Worm (Caenorhabditis elegans) whole organism, young adult: ENCODE data around the gene clec-156.

Experiments
- B0019.2 ChIP-seq: fragments of 200-800 bp; sonication (Bioruptor generic); conservative IDR thresholded peaks from 2 replicates; pipeline ENCODE4 v1.3.6; 2022; ENCODE audit warnings: missing genetic modification reagents, missing genetic modification characterization, missing compliant biosample characterization
- C06A6.2 ChIP-seq: fragments of 200-800 bp; sonication (Bioruptor generic); conservative IDR thresholded peaks from 2 replicates; pipeline ENCODE4 v1.3.6; 2022; ENCODE audit warnings: missing genetic modification characterization, missing compliant biosample characterization
- C17E4.6 ChIP-seq: fragments of 200-800 bp; sonication (Bioruptor generic); IDR thresholded peaks from 2 replicates; pipeline ENCODE4 v1.3.6; 2022; ENCODE audit warnings: missing genetic modification reagents, missing genetic modification characterization, missing compliant biosample characterization
- F23B12.7 ChIP-seq: sonication (generic microtip); optimal IDR thresholded peaks from 2 replicates; lab custom pipeline; 2017; ENCODE audit warnings: missing genetic modification characterization, mild to moderate bottlenecking, missing compliant biosample characterization, antibody characterized with exemption, moderate library complexity; ENCODE audit not compliant: insufficient read depth
- F33H1.4 ChIP-seq: fragments of 200-800 bp; sonication (Bioruptor generic); IDR thresholded peaks from 2 replicates; pipeline ENCODE4 v1.3.6; 2022; ENCODE audit warnings: missing genetic modification reagents, missing genetic modification characterization, missing compliant biosample characterization
- F37B4.10 ChIP-seq: fragments of 200-800 bp; sonication (Bioruptor generic); IDR thresholded peaks from 2 replicates; pipeline ENCODE4 v1.3.6; 2022; ENCODE audit warnings: missing genetic modification characterization, missing compliant biosample characterization
- F55B11.4 ChIP-seq: sonication (generic microtip); optimal IDR thresholded peaks from 2 replicates; lab custom pipeline; 2016; ENCODE audit warnings: missing compliant biosample characterization, missing genetic modification characterization, borderline replicate concordance; ENCODE audit not compliant: insufficient read depth
- F57C9.4 ChIP-seq: sonication (generic microtip); optimal IDR thresholded peaks from 2 replicates; lab custom pipeline; 2017; ENCODE audit warnings: mild to moderate bottlenecking, missing genetic modification characterization, missing compliant biosample characterization
- T26A5.8 ChIP-seq: sonication (generic microtip); optimal IDR thresholded peaks from 2 replicates; lab custom pipeline; 2016; ENCODE audit warnings: missing genetic modification characterization, missing compliant biosample characterization
- Y53F4B.3 ChIP-seq: fragments of 200-800 bp; sonication (Bioruptor generic); IDR thresholded peaks from 2 replicates; pipeline ENCODE4 v1.3.6; 2022; ENCODE audit warnings: missing genetic modification reagents, missing genetic modification characterization, missing compliant biosample characterization
- Y67H2A.10 ChIP-seq: fragments of 200-800 bp; sonication (Bioruptor generic); conservative IDR thresholded peaks from 2 replicates; pipeline ENCODE4 v1.3.6; 2022; ENCODE audit warnings: missing genetic modification reagents, missing genetic modification characterization, missing compliant biosample characterization
- Y95B8A.8 ChIP-seq: fragments of 200-800 bp; sonication (Bioruptor generic); IDR thresholded peaks from 2 replicates; pipeline ENCODE4 v1.3.6; 2022; ENCODE audit warnings: missing genetic modification reagents, missing genetic modification characterization, missing compliant biosample characterization
- akir-1 ChIP-seq: fragments of 200-800 bp; sonication (Bioruptor generic); optimal IDR thresholded peaks from 2 replicates; lab custom pipeline; 2018; ENCODE audit warnings: mild to moderate bottlenecking, missing genetic modification characterization, moderate library complexity, missing compliant biosample characterization
- ama-1 ChIP-seq, 3 experiments: fragments of 150-350 bp in 1 of 3; sonication (generic microtip) in 2 of 3; optimal IDR thresholded peaks; 2 replicates each; lab custom pipeline; 2014 to 2018; ENCODE audit warnings: missing biosample characterization in 2 of 3, missing genetic modification characterization in 2 of 3, missing genetic modification reagents in 2 of 3
- aptf-2 ChIP-seq: fragments of 200-800 bp; sonication (Bioruptor generic); conservative IDR thresholded peaks from 2 replicates; pipeline ENCODE4 v1.3.6; 2022; ENCODE audit warnings: missing genetic modification reagents, missing genetic modification characterization, missing compliant biosample characterization
- aptf-3 ChIP-seq: fragments of 200-800 bp; sonication (Bioruptor generic); IDR thresholded peaks from 2 replicates; pipeline ENCODE4 v1.3.6; 2022; ENCODE audit warnings: missing genetic modification characterization, missing compliant biosample characterization
- atf-7 ChIP-seq: sonication (generic microtip); optimal IDR thresholded peaks from 2 replicates; lab custom pipeline; 2017; ENCODE audit warnings: mild to moderate bottlenecking, missing genetic modification characterization, missing compliant biosample characterization
- cebp-1 ChIP-seq, 2 experiments: fragments of 200-800 bp in 1 of 2; sonication (Bioruptor generic) in 1 of 2; sonication (generic microtip) in 1 of 2; IDR thresholded peaks in 1 of 2; optimal IDR thresholded peaks in 1 of 2; 2 replicates each; pipeline versions ENCODE4 v1.3.6 to Lab custom; 2017 to 2022; ENCODE audit warnings: missing compliant biosample characterization in 2 of 2, missing genetic modification characterization in 2 of 2, mild to moderate bottlenecking in 1 of 2, missing genetic modification reagents in 1 of 2, moderate library complexity in 1 of 2
- cebp-2 ChIP-seq: fragments of 200-800 bp; sonication (Bioruptor generic); IDR thresholded peaks from 2 replicates; pipeline ENCODE4 v1.3.6; 2022; ENCODE audit warnings: missing genetic modification characterization, missing compliant biosample characterization
- ceh-27 ChIP-seq: fragments of 200-800 bp; sonication (Bioruptor generic); optimal IDR thresholded peaks from 2 replicates; lab custom pipeline; 2018; ENCODE audit warnings: mild to moderate bottlenecking, missing genetic modification characterization, moderate library complexity, missing compliant biosample characterization
- ceh-58 ChIP-seq: fragments of 200-800 bp; sonication (Bioruptor generic); IDR thresholded peaks from 2 replicates; pipeline ENCODE4 v1.3.6; 2022; ENCODE audit warnings: missing genetic modification characterization, missing compliant biosample characterization
- ceh-79 ChIP-seq: sonication (generic microtip); optimal IDR thresholded peaks from 2 replicates; lab custom pipeline; 2017; ENCODE audit warnings: mild to moderate bottlenecking, missing genetic modification characterization, missing compliant biosample characterization
- dpl-1 ChIP-seq: fragments of 150-350 bp; optimal IDR thresholded peaks from 2 replicates; lab custom pipeline; 2014; ENCODE audit warnings: missing biosample characterization, missing genetic modification reagents, missing genetic modification characterization
- efl-1 ChIP-seq: fragments of 150-350 bp; optimal IDR thresholded peaks from 2 replicates; lab custom pipeline; 2014; ENCODE audit warnings: missing biosample characterization, missing genetic modification reagents, missing genetic modification characterization
- egl-18 ChIP-seq: fragments of 200-800 bp; sonication (Bioruptor generic); IDR thresholded peaks from 2 replicates; pipeline ENCODE4 v1.3.6; 2022; ENCODE audit warnings: missing genetic modification reagents, missing genetic modification characterization, missing compliant biosample characterization
- egrh-3 ChIP-seq: fragments of 200-800 bp; sonication (Bioruptor generic); IDR thresholded peaks from 2 replicates; pipeline ENCODE4 v1.3.6; 2022; ENCODE audit warnings: missing genetic modification reagents, missing genetic modification characterization, missing compliant biosample characterization
- hrde-1 ChIP-seq: sonication (generic microtip); optimal IDR thresholded peaks from 2 replicates; lab custom pipeline; 2016; ENCODE audit warnings: missing genetic modification characterization, mild to moderate bottlenecking, missing compliant biosample characterization, moderate library complexity, missing genotype, missing genetic modification reagents, borderline replicate concordance
- lin-26 ChIP-seq: fragments of 200-800 bp; sonication (Bioruptor generic); IDR thresholded peaks from 2 replicates; pipeline ENCODE4 v1.3.6; 2022; ENCODE audit warnings: missing genetic modification reagents, missing genetic modification characterization, missing compliant biosample characterization
- lin-40 ChIP-seq: sonication (generic microtip); optimal IDR thresholded peaks from 2 replicates; lab custom pipeline; 2016; ENCODE audit warnings: missing genetic modification characterization, mild to moderate bottlenecking, missing compliant biosample characterization, missing genotype, missing genetic modification reagents
- lsl-1 ChIP-seq: fragments of 200-800 bp; sonication (Bioruptor generic); optimal IDR thresholded peaks from 2 replicates; lab custom pipeline; 2018; ENCODE audit warnings: mild to moderate bottlenecking, missing genetic modification characterization, moderate library complexity, missing compliant biosample characterization
- lsy-27 ChIP-seq: sonication (generic microtip); optimal IDR thresholded peaks from 2 replicates; lab custom pipeline; 2017; ENCODE audit warnings: missing genetic modification characterization, mild to moderate bottlenecking, missing compliant biosample characterization, antibody characterized with exemption, missing genotype, borderline replicate concordance; ENCODE audit not compliant: insufficient read depth
- madf-10 ChIP-seq: sonication (generic microtip); optimal IDR thresholded peaks from 2 replicates; lab custom pipeline; 2016; ENCODE audit warnings: mild to moderate bottlenecking, missing genetic modification characterization, missing compliant biosample characterization
- mes-4 ChIP-seq: sonication (generic microtip); optimal IDR thresholded peaks from 2 replicates; lab custom pipeline; 2016; ENCODE audit warnings: missing genotype, missing genetic modification characterization, missing compliant biosample characterization
- mxl-1 ChIP-seq: sonication (generic microtip); optimal IDR thresholded peaks from 2 replicates; lab custom pipeline; 2016; ENCODE audit warnings: missing genetic modification characterization, missing compliant biosample characterization
- nfya-2 ChIP-seq: fragments of 200-800 bp; sonication (Bioruptor generic); IDR thresholded peaks from 2 replicates; pipeline ENCODE4 v1.3.6; 2022; ENCODE audit warnings: missing genetic modification reagents, missing genetic modification characterization, missing compliant biosample characterization
- nhr-120 ChIP-seq: fragments of 200-800 bp; sonication (Bioruptor generic); IDR thresholded peaks from 2 replicates; pipeline ENCODE4 v1.3.6; 2022; ENCODE audit warnings: missing genetic modification characterization, missing compliant biosample characterization
- nhr-179 ChIP-seq: sonication (generic microtip); optimal IDR thresholded peaks from 2 replicates; lab custom pipeline; 2016; ENCODE audit warnings: mild to moderate bottlenecking, missing genetic modification characterization, missing compliant biosample characterization
- nhr-27 ChIP-seq: fragments of 200-800 bp; sonication (Bioruptor generic); optimal IDR thresholded peaks from 2 replicates; lab custom pipeline; 2018; ENCODE audit warnings: mild to moderate bottlenecking, missing genetic modification characterization, moderate library complexity, missing compliant biosample characterization
- rec-8 ChIP-seq, 2 experiments: sonication (generic microtip); optimal IDR thresholded peaks; 2 replicates each; lab custom pipeline; 2016; ENCODE audit warnings: mild to moderate bottlenecking in 2 of 2, missing genetic modification characterization in 2 of 2, missing genetic modification reagents in 2 of 2, missing genotype in 2 of 2, missing biosample characterization in 1 of 2, missing compliant biosample characterization in 1 of 2, moderate library complexity in 1 of 2
- sdz-38 ChIP-seq: sonication (generic microtip); optimal IDR thresholded peaks from 2 replicates; lab custom pipeline; 2016; ENCODE audit warnings: missing genotype, missing genetic modification characterization, missing compliant biosample characterization
- sea-2 ChIP-seq: fragments of 200-800 bp; sonication (Bioruptor generic); IDR thresholded peaks from 2 replicates; pipeline ENCODE4 v1.3.6; 2022; ENCODE audit warnings: missing genetic modification characterization, missing compliant biosample characterization
- snpc-3.4 ChIP-seq: sonication (generic microtip); optimal IDR thresholded peaks from 2 replicates; lab custom pipeline; 2017; ENCODE audit warnings: missing genetic modification characterization, mild to moderate bottlenecking, missing compliant biosample characterization, antibody characterized with exemption, moderate library complexity, missing genotype, missing genetic modification reagents
- sptf-2 ChIP-seq: fragments of 200-800 bp; sonication (Bioruptor generic); optimal IDR thresholded peaks from 2 replicates; lab custom pipeline; 2018; ENCODE audit warnings: mild to moderate bottlenecking, missing genetic modification characterization, missing compliant biosample characterization
- tbx-9 ChIP-seq: sonication (generic microtip); optimal IDR thresholded peaks from 2 replicates; lab custom pipeline; 2016; ENCODE audit warnings: borderline replicate concordance, missing genetic modification characterization, inconsistent platforms, missing compliant biosample characterization
- unc-62 ChIP-seq: fragments of 150-350 bp; optimal IDR thresholded peaks from 2 replicates; lab custom pipeline; 2014; ENCODE audit warnings: missing biosample characterization, missing genetic modification reagents, missing genetic modification characterization
- xnd-1 ChIP-seq: sonication (generic microtip); optimal IDR thresholded peaks from 2 replicates; lab custom pipeline; 2016; ENCODE audit warnings: missing genotype, missing genetic modification reagents, missing genetic modification characterization, missing compliant biosample characterization
- zfh-2 ChIP-seq: fragments of 200-800 bp; sonication (Bioruptor generic); conservative IDR thresholded peaks from 2 replicates; pipeline ENCODE4 v1.3.6; 2022; ENCODE audit warnings: missing genetic modification reagents, missing genetic modification characterization, missing compliant biosample characterization
- ztf-25 ChIP-seq: fragments of 200-800 bp; sonication (Bioruptor generic); IDR thresholded peaks from 2 replicates; pipeline ENCODE4 v1.3.6; 2022; ENCODE audit warnings: missing genetic modification reagents, missing genetic modification characterization, missing compliant biosample characterization

clec-156 gene

DNA sequence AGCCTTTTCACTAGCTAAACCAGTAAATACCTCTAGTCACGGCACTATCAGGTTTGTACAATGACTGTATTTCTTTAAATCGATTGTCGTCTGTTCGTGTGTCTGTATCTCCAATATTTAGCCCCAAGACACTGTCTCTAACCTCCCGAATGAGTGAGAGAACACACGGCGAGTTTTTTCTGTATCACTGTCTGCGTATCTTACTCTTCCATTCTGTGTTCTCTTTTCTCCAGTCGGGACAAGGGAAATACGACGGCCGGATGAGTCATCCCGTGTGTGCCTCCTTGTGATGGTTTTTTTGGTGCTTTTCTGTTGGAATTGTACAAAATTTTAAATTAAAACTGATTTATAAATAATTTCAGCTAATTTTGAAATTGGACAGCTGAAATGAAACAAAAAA lies 46.0 kb downstream of the clec-156 start (continued):
- TF ChIP-seq lin-40 (tag; lab: Kevin White, UChicago), result peak; percentile 23
- TF ChIP-seq snpc-3.4 (tag; lab: Kevin White, UChicago), result no peak
- no peak for TF ChIP-seq rec-8 (tag; optimal IDR thresholded peaks at IDR 0.05; lab: Kevin White, UChicago)
- TF ChIP-seq sptf-2 (GFP tag; lab: Kevin White, UChicago), result no peak
- no peak for TF ChIP-seq nhr-27 (tag; lab: Kevin White, UChicago)
- no peak for TF ChIP-seq atf-7 (tag; lab: Kevin White, UChicago)
- TF ChIP-seq madf-10 (tag; lab: Kevin White, UChicago), result no peak
- no peak for TF ChIP-seq Y53F4B.3 (GFP tag; lab: Robert Waterston, UW)
- TF ChIP-seq nhr-179 (tag; lab: Kevin White, UChicago), result no peak
- no peak for TF ChIP-seq akir-1 (GFP tag; lab: Kevin White, UChicago)
- no peak for TF ChIP-seq Y95B8A.8 (GFP tag; lab: Robert Waterston, UW)
- TF ChIP-seq cebp-2 (GFP tag; lab: Robert Waterston, UW), result no peak
- TF ChIP-seq ama-1 (optimal IDR thresholded peaks at IDR 0.05; lab: Kevin White, UChicago), result no peak
- no peak for TF ChIP-seq ama-1 (GFP tag; optimal IDR thresholded peaks at IDR 0.05; lab: Kevin White, UChicago)
- TF ChIP-seq hrde-1, result no peak
- TF ChIP-seq egl-18 (GFP tag; lab: Robert Waterston, UW), result no peak
- no peak for TF ChIP-seq F33H1.4 (GFP tag; lab: Robert Waterston, UW)
- 0 out of 2 replicates have a peak, but pooled peaks have one; percentile 8 for TF ChIP-seq lin-26
- no peak for TF ChIP-seq T26A5.8
- no peak for TF ChIP-seq ceh-58
- TF ChIP-seq nfya-2 (GFP tag; lab: Robert Waterston, UW), result no peak
- TF ChIP-seq aptf-3 (GFP tag; lab: Robert Waterston, UW), result no peak
- TF ChIP-seq ceh-27, result no peak
- no peak for TF ChIP-seq xnd-1 (tag; lab: Kevin White, UChicago)
- TF ChIP-seq ceh-79, result no peak
- no peak for TF ChIP-seq F37B4.10 (GFP tag; lab: Robert Waterston, UW)
- no peak for TF ChIP-seq dpl-1
- no peak for TF ChIP-seq sea-2 (GFP tag; lab: Robert Waterston, UW)
- TF ChIP-seq nhr-120 (GFP tag; lab: Robert Waterston, UW), result no peak
- TF ChIP-seq egrh-3 (GFP tag; lab: Robert Waterston, UW), result no peak
- TF ChIP-seq lsy-27 (tag; lab: Kevin White, UChicago), result no peak
- no peak for TF ChIP-seq ztf-25
- TF ChIP-seq Y67H2A.10 (GFP tag; lab: Robert Waterston, UW), result no peak
- TF ChIP-seq cebp-1 (GFP tag; IDR thresholded peaks at IDR 0.05; lab: Robert Waterston, UW), result peak; percentile 54; the same call in 1 of the 2 replicates
- TF ChIP-seq cebp-1 (tag; optimal IDR thresholded peaks at IDR 0.05; lab: Kevin White, UChicago), result peak; percentile 89
- TF ChIP-seq unc-62 (GFP tag; lab: Kevin White, UChicago), result peak; percentile 19
- no peak for TF ChIP-seq lsl-1 (GFP tag; lab: Kevin White, UChicago)
- TF ChIP-seq mxl-1 (tag; lab: Kevin White, UChicago), result no peak
- no peak for TF ChIP-seq C17E4.6 (GFP tag; lab: Robert Waterston, UW)
- no peak for TF ChIP-seq aptf-2 (GFP tag; lab: Robert Waterston, UW)
- TF ChIP-seq C06A6.2 (GFP tag; lab: Robert Waterston, UW), result no peak
- no peak for TF ChIP-seq B0019.2
- no peak for TF ChIP-seq tbx-9 (tag; lab: Kevin White, UChicago)
- no peak for TF ChIP-seq zfh-2 (GFP tag; lab: Robert Waterston, UW)
- no peak for TF ChIP-seq F55B11.4 (tag; lab: Kevin White, UChicago)
- no peak for TF ChIP-seq efl-1
- peak; percentile 15 for TF ChIP-seq F23B12.7
- TF ChIP-seq mes-4 (tag; lab: Kevin White, UChicago), result no peak
- no peak for TF ChIP-seq F57C9.4 (tag; lab: Kevin White, UChicago)
- TF ChIP-seq sdz-38, result no peak
